Worm (Caenorhabditis elegans): ENCODE results near the gene nhr-184.
A peak's percentile ranks its signal among the peaks of the same experiment; 100 is the strongest.

nhr-184 gene

ce11 chrV:2251774-2252173 lies 37.5 kb upstream of the nhr-184 start:
- TF ChIP-seq elt-2 (tag; optimal IDR thresholded peaks at IDR 0.05), result peak; percentile 55
- no peak for TF ChIP-seq unc-62 (GFP tag; optimal IDR thresholded peaks at IDR 0.05)
- TF ChIP-seq pqm-1 (tag; optimal IDR thresholded peaks at IDR 0.05), result peak; percentile 13

ce11 chrV:2250126-2250590 lies 35.9 kb upstream of the nhr-184 start, which contains the start of gene cyp-33C7:
TSS of gene cyp-33C7 (plus strand) at chrV:2250540.
- TF ChIP-seq nfya-1 (tag; optimal IDR thresholded peaks at IDR 0.05; ENCODE audit: insufficient read depth), result peak; percentile 20
- peak; percentile 68 for TF ChIP-seq pqm-1 (tag; optimal IDR thresholded peaks at IDR 0.05)
- no peak for TF ChIP-seq zag-1 (tag; optimal IDR thresholded peaks at IDR 0.05)
- TF ChIP-seq elt-2 (tag; optimal IDR thresholded peaks at IDR 0.05), result peak; percentile 78
- peak; percentile 71 for TF ChIP-seq jun-1 (tag; optimal IDR thresholded peaks at IDR 0.05)
- no peak for TF ChIP-seq elt-1 (tag; optimal IDR thresholded peaks at IDR 0.05)
- TF ChIP-seq pha-4 (tag; optimal IDR thresholded peaks at IDR 0.05), result peak; percentile 72
- TF ChIP-seq nhr-23 (tag; optimal IDR thresholded peaks at IDR 0.05), result peak; percentile 19
- peak; percentile 15 for TF ChIP-seq ceh-28 (tag; optimal IDR thresholded peaks at IDR 0.05)
- TF ChIP-seq fkh-10 (GFP tag; optimal IDR thresholded peaks at IDR 0.05), result no peak
- no peak for TF ChIP-seq egl-27 (tag; optimal IDR thresholded peaks at IDR 0.05)

DNA sequence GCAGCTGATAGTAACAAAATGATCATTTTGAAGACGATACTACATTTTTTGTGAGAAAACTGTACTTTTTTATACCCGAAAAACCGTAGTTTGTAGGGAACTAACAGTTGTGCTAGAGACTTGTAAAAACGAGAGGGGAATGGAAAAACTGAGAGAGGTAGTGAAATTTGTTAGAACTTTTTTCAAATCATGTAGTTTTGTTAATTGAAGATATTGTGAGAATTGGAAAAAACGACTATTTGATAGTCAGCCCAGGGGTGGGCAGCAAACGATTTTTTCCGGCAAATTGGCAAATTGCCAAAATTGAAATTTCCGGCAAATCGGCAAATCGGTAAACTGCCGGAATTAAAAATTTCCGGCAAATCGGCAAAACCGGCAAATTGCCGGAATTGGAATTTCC lies 35.0 kb upstream of the nhr-184 start, which contains the start of gene cyp-33C6:
cyp-33C6 (minus strand) TSS at position 101 of the 400 bp plus-strand sequence.
- TF ChIP-seq fkh-10 (GFP tag; optimal IDR thresholded peaks at IDR 0.05) (no peak), ZK546.5 (tag; optimal IDR thresholded peaks at IDR 0.05) (no peak), unc-39 (tag; optimal IDR thresholded peaks at IDR 0.05) (no peak), nhr-237 (tag; optimal IDR thresholded peaks at IDR 0.05) (no peak), fkh-2 (tag; optimal IDR thresholded peaks at IDR 0.05) (no peak), aly-2 (tag; optimal IDR thresholded peaks at IDR 0.05) (no peak), zag-1 (tag; optimal IDR thresholded peaks at IDR 0.05) (no peak), elt-1 (tag; optimal IDR thresholded peaks at IDR 0.05) (no peak), egl-5 (tag; optimal IDR thresholded peaks at IDR 0.05) (no peak), tbx-2 (tag; optimal IDR thresholded peaks at IDR 0.05) (no peak), snpc-4 (tag; optimal IDR thresholded peaks at IDR 0.05) (no peak), nfya-1 (tag; optimal IDR thresholded peaks at IDR 0.05; ENCODE audit: insufficient read depth) (no peak), nhr-25 (tag; optimal IDR thresholded peaks at IDR 0.05) (no peak), R02D3.7 (tag; optimal IDR thresholded peaks at IDR 0.05) (no peak), sea-2 (GFP tag; optimal IDR thresholded peaks at IDR 0.05) (no peak), eor-1 (tag; optimal IDR thresholded peaks at IDR 0.05) (no peak), elt-2 (tag; optimal IDR thresholded peaks at IDR 0.05) (no peak)

DNA sequence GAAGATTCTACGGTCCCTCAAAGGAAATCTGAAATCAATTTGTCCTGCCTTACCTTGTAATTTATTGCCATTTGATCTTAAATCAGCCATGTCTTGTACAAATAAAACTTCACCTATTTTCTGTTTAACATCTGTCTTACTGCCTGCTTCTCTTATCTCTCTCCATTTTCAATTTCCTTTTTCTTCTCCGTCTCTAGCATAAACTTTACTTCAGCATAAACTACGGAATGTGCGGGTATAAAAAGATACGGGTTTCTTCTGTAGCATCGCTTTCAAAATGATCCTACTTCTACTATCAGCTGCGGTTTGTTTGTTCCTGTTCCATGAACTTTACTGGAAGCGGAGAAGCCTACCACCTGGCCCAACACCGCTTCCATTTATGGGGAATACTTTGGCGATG lies 30.5 kb upstream of the nhr-184 start, which contains the start of gene cyp-33C5:
cyp-33C5 (plus strand) TSS at position 254 of the 400 bp plus-strand sequence.
- TF ChIP-seq fkh-2 (tag; optimal IDR thresholded peaks at IDR 0.05) (no peak), R02D3.7 (tag; optimal IDR thresholded peaks at IDR 0.05) (no peak), ztf-11 (tag; optimal IDR thresholded peaks at IDR 0.05) (no peak), lsy-12 (tag; optimal IDR thresholded peaks at IDR 0.05) (no peak), hmg-11 (tag; optimal IDR thresholded peaks at IDR 0.05) (no peak), ama-1 (optimal IDR thresholded peaks at IDR 0.05) (no peak), sea-2 (GFP tag; optimal IDR thresholded peaks at IDR 0.05) (no peak), nhr-43 (tag; optimal IDR thresholded peaks at IDR 0.05; ENCODE audit: poor library complexity, severe bottlenecking) (no peak), nhr-28 (tag; optimal IDR thresholded peaks at IDR 0.05) (no peak), pha-4 (tag; optimal IDR thresholded peaks at IDR 0.05) (peak; percentile 77), ceh-28 (tag; optimal IDR thresholded peaks at IDR 0.05) (peak; percentile 46), unc-39 (tag; optimal IDR thresholded peaks at IDR 0.05) (no peak), skn-1 (tag; optimal IDR thresholded peaks at IDR 0.05) (no peak), ceh-82 (tag; optimal IDR thresholded peaks at IDR 0.05) (no peak), elt-1 (tag; optimal IDR thresholded peaks at IDR 0.05) (no peak), nhr-11 (tag; optimal IDR thresholded peaks at IDR 0.05) (no peak), ceh-16 (tag; optimal IDR thresholded peaks at IDR 0.05) (no peak), daf-12 (tag; optimal IDR thresholded peaks at IDR 0.05) (no peak), pqm-1 (tag; optimal IDR thresholded peaks at IDR 0.05) (peak; percentile 42), aly-2 (tag; optimal IDR thresholded peaks at IDR 0.05) (no peak), elt-2 (tag; optimal IDR thresholded peaks at IDR 0.05) (peak; percentile 36), unc-62 (GFP tag; optimal IDR thresholded peaks at IDR 0.05) (no peak), fkh-10 (GFP tag; optimal IDR thresholded peaks at IDR 0.05) (no peak), elt-3 (tag; optimal IDR thresholded peaks at IDR 0.05) (no peak), nhr-23 (tag; optimal IDR thresholded peaks at IDR 0.05) (peak; percentile 18), nfya-1 (tag; optimal IDR thresholded peaks at IDR 0.05; ENCODE audit: insufficient read depth) (no peak), nhr-67 (tag; optimal IDR thresholded peaks at IDR 0.05) (no peak), snpc-4 (tag; optimal IDR thresholded peaks at IDR 0.05) (no peak)
